Fruit fly (Drosophila melanogaster): ENCODE measurements around the gene CG11608.

- TF ChIP-seq CG8478 (optimal IDR thresholded peaks at IDR 0.05) (no peak), CTCF (optimal IDR thresholded peaks at IDR 0.05) (no peak)
Measured at dm6 chr3R:12611973-12612372, 26.3 kb upstream of the CG11608 start.

Data from S2 (cell line).